Worm (Caenorhabditis elegans) whole organism, late embryonic: Measurements from ENCODE around the gene str-214.

Source experiments
- F13H6.1 ChIP-seq: sonication (generic microtip); optimal IDR thresholded peaks from 2 replicates; lab custom pipeline; 2016; ENCODE audit warnings: missing genetic modification characterization, missing compliant biosample characterization
- K02D7.2 ChIP-seq: sonication (generic microtip); optimal IDR thresholded peaks from 2 replicates; lab custom pipeline; 2017; ENCODE audit warnings: mild to moderate bottlenecking, missing genetic modification characterization, missing compliant biosample characterization
- K09A11.1 ChIP-seq: sonication (generic microtip); optimal IDR thresholded peaks from 2 replicates; lab custom pipeline; 2017; ENCODE audit warnings: antibody characterized with exemption, mild to moderate bottlenecking, missing genetic modification characterization, missing compliant biosample characterization; ENCODE audit not compliant: insufficient read depth
- T23F11.4 ChIP-seq: fragments of 200-800 bp; sonication (Bioruptor generic); optimal IDR thresholded peaks from 2 replicates; lab custom pipeline; 2018; ENCODE audit warnings: mild to moderate bottlenecking, missing genetic modification characterization, missing compliant biosample characterization
- Y22D7AL.16 ChIP-seq: sonication (generic microtip); optimal IDR thresholded peaks from 2 replicates; lab custom pipeline; 2016; ENCODE audit warnings: missing genetic modification characterization, missing compliant biosample characterization
- ama-1 ChIP-seq: fragments of 150-350 bp; optimal IDR thresholded peaks from 2 replicates; lab custom pipeline; 2014
- ceh-14 ChIP-seq: sonication (generic microtip); optimal IDR thresholded peaks from 2 replicates; lab custom pipeline; 2016; ENCODE audit warnings: missing genotype, missing genetic modification characterization, missing compliant biosample characterization
- ceh-2 ChIP-seq: sonication (generic microtip); optimal IDR thresholded peaks from 2 replicates; lab custom pipeline; 2016; ENCODE audit warnings: missing genotype, missing genetic modification characterization, missing compliant biosample characterization
- ceh-22 ChIP-seq: sonication (generic microtip); optimal IDR thresholded peaks from 2 replicates; lab custom pipeline; 2017; ENCODE audit warnings: missing biosample characterization, missing genetic modification characterization
- ceh-31 ChIP-seq: sonication (generic microtip); optimal IDR thresholded peaks from 2 replicates; lab custom pipeline; 2016; ENCODE audit warnings: missing genetic modification characterization, missing compliant biosample characterization
- ceh-34 ChIP-seq: sonication (generic microtip); optimal IDR thresholded peaks from 2 replicates; lab custom pipeline; 2016; ENCODE audit warnings: mild to moderate bottlenecking, missing genetic modification characterization, missing compliant biosample characterization
- ceh-48 ChIP-seq: sonication (generic microtip); optimal IDR thresholded peaks from 2 replicates; lab custom pipeline; 2016; ENCODE audit warnings: missing genetic modification characterization, inconsistent platforms, missing compliant biosample characterization
- che-1 ChIP-seq: sonication (generic microtip); optimal IDR thresholded peaks from 2 replicates; lab custom pipeline; 2016; ENCODE audit warnings: mild to moderate bottlenecking, missing genetic modification characterization, missing compliant biosample characterization
- dmd-4 ChIP-seq: sonication (generic microtip); optimal IDR thresholded peaks from 2 replicates; lab custom pipeline; 2016; ENCODE audit warnings: borderline replicate concordance, missing genetic modification characterization, missing compliant biosample characterization
- dve-1 ChIP-seq: sonication (generic microtip); optimal IDR thresholded peaks from 2 replicates; lab custom pipeline; 2017; ENCODE audit warnings: antibody characterized with exemption, mild to moderate bottlenecking, missing genetic modification characterization, missing compliant biosample characterization
- elt-2 ChIP-seq: sonication (generic microtip); optimal IDR thresholded peaks from 2 replicates; lab custom pipeline; 2016; ENCODE audit warnings: missing genetic modification reagents, missing genetic modification characterization, missing compliant biosample characterization
- elt-4 ChIP-seq: sonication (generic microtip); optimal IDR thresholded peaks from 2 replicates; lab custom pipeline; 2016; ENCODE audit warnings: missing genetic modification characterization, missing compliant biosample characterization
- fkh-10 ChIP-seq: fragments of 150-350 bp; optimal IDR thresholded peaks from 2 replicates; lab custom pipeline; 2014; ENCODE audit warnings: missing biosample characterization, missing genetic modification reagents, missing genetic modification characterization
- fkh-6 ChIP-seq: sonication (generic microtip); optimal IDR thresholded peaks from 2 replicates; lab custom pipeline; 2016; ENCODE audit warnings: missing genetic modification characterization, missing compliant biosample characterization
- hlh-13 ChIP-seq: fragments of 200-800 bp; sonication (Bioruptor generic); optimal IDR thresholded peaks from 2 replicates; lab custom pipeline; 2018; ENCODE audit warnings: mild to moderate bottlenecking, missing genetic modification characterization, missing compliant biosample characterization
- hlh-6 ChIP-seq: sonication (generic microtip); optimal IDR thresholded peaks from 2 replicates; lab custom pipeline; 2016; ENCODE audit warnings: missing genotype, missing genetic modification characterization, missing compliant biosample characterization
- lim-6 ChIP-seq: sonication (generic microtip); optimal IDR thresholded peaks from 2 replicates; lab custom pipeline; 2016; ENCODE audit warnings: missing genetic modification characterization, missing compliant biosample characterization
- lin-11 ChIP-seq: fragments of 200-800 bp; sonication (Bioruptor generic); optimal IDR thresholded peaks from 2 replicates; lab custom pipeline; 2018; ENCODE audit warnings: mild to moderate bottlenecking, missing genetic modification characterization, missing compliant biosample characterization
- madf-2 ChIP-seq: sonication (generic microtip); optimal IDR thresholded peaks from 2 replicates; lab custom pipeline; 2017; ENCODE audit warnings: missing genetic modification characterization, missing compliant biosample characterization
- mec-3 ChIP-seq: sonication (generic microtip); optimal IDR thresholded peaks from 2 replicates; lab custom pipeline; 2016; ENCODE audit warnings: borderline replicate concordance, missing genetic modification characterization, missing compliant biosample characterization
- nfya-1 ChIP-seq: sonication (generic microtip); optimal IDR thresholded peaks from 2 replicates; lab custom pipeline; 2017; ENCODE audit warnings: missing genetic modification characterization, mild to moderate bottlenecking, missing compliant biosample characterization, antibody characterized with exemption, moderate library complexity
- nhr-11 ChIP-seq: fragments of 150-350 bp; optimal IDR thresholded peaks from 2 replicates; lab custom pipeline; 2014; ENCODE audit warnings: missing biosample characterization, missing genetic modification characterization
- odd-2 ChIP-seq: sonication (generic microtip); optimal IDR thresholded peaks from 2 replicates; lab custom pipeline; 2017; ENCODE audit warnings: antibody characterized with exemption, mild to moderate bottlenecking, missing genetic modification characterization, missing compliant biosample characterization
- pag-3 ChIP-seq: sonication (generic microtip); optimal IDR thresholded peaks from 2 replicates; lab custom pipeline; 2016; ENCODE audit warnings: missing compliant biosample characterization, missing genetic modification characterization, borderline replicate concordance
- pax-1 ChIP-seq: fragments of 150-350 bp; optimal IDR thresholded peaks from 2 replicates; lab custom pipeline; 2014; ENCODE audit warnings: missing biosample characterization, missing genetic modification characterization
- pha-2 ChIP-seq: sonication (generic microtip); optimal IDR thresholded peaks from 2 replicates; lab custom pipeline; 2017; ENCODE audit warnings: mild to moderate bottlenecking, missing genetic modification characterization, missing compliant biosample characterization
- pha-4 ChIP-seq: fragments of 150-350 bp; optimal IDR thresholded peaks from 2 replicates; lab custom pipeline; 2018; ENCODE audit warnings: missing biosample characterization, missing genetic modification reagents, missing genetic modification characterization
- pros-1 ChIP-seq: fragments of 150-350 bp; optimal IDR thresholded peaks from 2 replicates; lab custom pipeline; 2014; ENCODE audit warnings: missing biosample characterization, missing genetic modification reagents, missing genetic modification characterization
- sdc-2 ChIP-seq: sonication (generic microtip); optimal IDR thresholded peaks from 2 replicates; lab custom pipeline; 2016; ENCODE audit warnings: missing genotype, missing genetic modification characterization, missing compliant biosample characterization
- sox-2 ChIP-seq: fragments of 200-800 bp; sonication (Bioruptor generic); IDR thresholded peaks from 2 replicates; pipeline ENCODE4 v1.3.6; 2022; ENCODE audit warnings: missing genetic modification reagents, missing genetic modification characterization, missing compliant biosample characterization
- sox-4 ChIP-seq: sonication (generic microtip); optimal IDR thresholded peaks from 2 replicates; lab custom pipeline; 2017; ENCODE audit warnings: mild to moderate bottlenecking, missing genetic modification characterization, inconsistent platforms, missing compliant biosample characterization
- tbx-7 ChIP-seq: sonication (generic microtip); optimal IDR thresholded peaks from 2 replicates; lab custom pipeline; 2016; ENCODE audit warnings: missing genotype, missing genetic modification characterization, missing compliant biosample characterization
- unc-3 ChIP-seq, 2 experiments: fragments of 200-800 bp in 1 of 2; sonication (Bioruptor generic) in 1 of 2; sonication (generic microtip) in 1 of 2; conservative IDR thresholded peaks in 1 of 2; optimal IDR thresholded peaks in 1 of 2; 2 replicates each; pipeline versions ENCODE4 v1.3.6 to Lab custom; 2016 to 2022; ENCODE audit warnings: missing compliant biosample characterization in 2 of 2, missing genetic modification characterization in 2 of 2, missing genetic modification reagents in 1 of 2
- unc-42 ChIP-seq: sonication (generic microtip); optimal IDR thresholded peaks from 2 replicates; lab custom pipeline; 2016; ENCODE audit warnings: missing genotype, missing genetic modification characterization, missing compliant biosample characterization
- unc-55 ChIP-seq: sonication (generic microtip); optimal IDR thresholded peaks from 2 replicates; lab custom pipeline; 2017; ENCODE audit warnings: missing biosample characterization, missing genetic modification reagents, missing genetic modification characterization
- ztf-16 ChIP-seq: sonication (generic microtip); optimal IDR thresholded peaks from 2 replicates; lab custom pipeline; 2017; ENCODE audit warnings: missing genetic modification characterization, missing compliant biosample characterization

Gene str-214

DNA sequence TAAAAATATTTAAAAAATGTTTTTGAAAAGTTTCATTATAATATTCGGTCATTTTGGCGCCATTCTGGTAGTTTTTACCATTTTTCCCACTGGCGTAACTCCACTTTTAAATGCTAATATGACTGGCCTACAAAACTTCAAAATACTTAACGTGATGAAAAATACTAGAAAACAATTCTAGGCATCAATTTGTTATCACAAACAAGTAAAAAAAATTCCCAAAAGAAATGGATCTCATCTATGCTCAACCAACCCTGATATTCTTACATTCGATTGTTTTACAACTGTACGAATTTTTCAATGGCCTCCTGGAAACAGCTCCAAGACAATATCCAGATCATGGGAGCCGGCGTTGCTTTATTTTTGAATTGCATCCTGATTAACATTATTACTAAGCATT, at the start of gene str-214:
TSS of gene str-214 (plus strand) at position 301 of the 400 bp plus-strand sequence.
- no peak for TF ChIP-seq mec-3 (tag; lab: Kevin White, UChicago)
- no peak for TF ChIP-seq F13H6.1 (tag; lab: Kevin White, UChicago)
- no peak for TF ChIP-seq ceh-31 (tag; lab: Kevin White, UChicago)
- no peak for TF ChIP-seq sdc-2 (tag; lab: Kevin White, UChicago)
- no peak for TF ChIP-seq ceh-22 (tag; lab: Kevin White, UChicago)
- TF ChIP-seq unc-55 (GFP tag; lab: Kevin White, UChicago), result no peak
- TF ChIP-seq sox-4, result no peak
- TF ChIP-seq lim-6, result no peak

ce11 chrV:16266514-16266913, 48.6 kb upstream of the str-214 start, which contains the start of gene T13F3.4:
TSS of gene T13F3.4 (minus strand) at chrV:16266614.
- TF ChIP-seq odd-2 (tag; lab: Kevin White, UChicago), result no peak
- TF ChIP-seq unc-3 (GFP tag; conservative IDR thresholded peaks at IDR 0.05; lab: Robert Waterston, UW), result no peak
- TF ChIP-seq unc-3 (tag; optimal IDR thresholded peaks at IDR 0.05; lab: Kevin White, UChicago), result no peak
- no peak for TF ChIP-seq unc-55 (GFP tag; lab: Kevin White, UChicago)
- TF ChIP-seq pros-1 (tag; lab: Kevin White, UChicago), result no peak
- no peak for TF ChIP-seq pax-1 (tag; lab: Kevin White, UChicago)
- no peak for TF ChIP-seq ceh-22 (tag; lab: Kevin White, UChicago)
- no peak for TF ChIP-seq pha-4 (tag; lab: Kevin White, UChicago)
- TF ChIP-seq ceh-2 (tag; lab: Kevin White, UChicago), result no peak
- TF ChIP-seq T23F11.4, result no peak
- no peak for TF ChIP-seq ceh-48
- TF ChIP-seq unc-42, result no peak
- no peak for TF ChIP-seq ceh-34 (tag; lab: Kevin White, UChicago)
- TF ChIP-seq madf-2, result no peak
- TF ChIP-seq, all 69 proteins: peak for 0

DNA sequence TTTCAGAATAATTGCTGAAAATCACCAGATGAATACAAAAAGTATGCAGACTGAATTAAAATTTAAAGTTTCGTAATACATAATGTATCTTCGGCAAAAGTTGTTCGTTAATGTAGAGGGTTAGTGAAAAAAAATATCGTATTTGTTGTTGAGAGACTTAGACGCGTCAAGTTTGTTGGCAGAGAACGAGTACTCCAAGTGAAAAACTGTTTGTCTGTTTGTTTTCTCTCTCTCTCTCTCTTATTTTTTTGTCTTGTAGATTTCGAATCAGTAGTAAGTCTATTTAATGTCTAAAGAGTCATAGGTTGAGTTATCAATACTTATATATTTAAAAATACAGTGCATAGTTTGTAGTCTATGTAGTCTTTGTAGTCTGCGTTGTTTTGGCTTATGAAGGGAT, 45.5 kb upstream of the str-214 start, which contains the start of the genes fbxa-2 and T13F3.8:
TSS of gene fbxa-2 (minus strand) at position 101 of the 400 bp plus-strand sequence.
TSS of gene T13F3.8 (plus strand) at position 245 of the 400 bp plus-strand sequence.
- no peak for TF ChIP-seq elt-2
- TF ChIP-seq hlh-13 (GFP tag; lab: Kevin White, UChicago), result no peak
- no peak for TF ChIP-seq sox-2
- TF ChIP-seq ceh-14, result no peak
- TF ChIP-seq fkh-6 (tag; lab: Kevin White, UChicago), result no peak
- TF ChIP-seq Y22D7AL.16, result no peak
- TF ChIP-seq elt-4 (tag; lab: Kevin White, UChicago), result no peak
- no peak for TF ChIP-seq pag-3 (tag; lab: Kevin White, UChicago)
- no peak for TF ChIP-seq K02D7.2 (tag; lab: Kevin White, UChicago)
- no peak for TF ChIP-seq ceh-48
- TF ChIP-seq tbx-7 (tag; lab: Kevin White, UChicago), result no peak
- TF ChIP-seq ceh-31 (tag; lab: Kevin White, UChicago), result no peak
- TF ChIP-seq pros-1 (tag; lab: Kevin White, UChicago), result no peak
- TF ChIP-seq nfya-1, result no peak
- no peak for TF ChIP-seq nhr-11 (tag; lab: Kevin White, UChicago)
- TF ChIP-seq pha-2 (tag; lab: Kevin White, UChicago), result no peak
- TF ChIP-seq hlh-6 (tag; lab: Kevin White, UChicago), result no peak
- TF ChIP-seq madf-2, result no peak

ce11 chrV:16271121-16271520, 44.0 kb upstream of the str-214 start, which contains the start of gene T13F3.6:
TSS of gene T13F3.6 (minus strand) at chrV:16271221.
- TF ChIP-seq ztf-16 (tag; lab: Kevin White, UChicago), result no peak
- no peak for TF ChIP-seq fkh-10 (GFP tag; lab: Kevin White, UChicago)
- TF ChIP-seq ceh-2 (tag; lab: Kevin White, UChicago), result no peak
- TF ChIP-seq F13H6.1 (tag; lab: Kevin White, UChicago), result no peak
- no peak for TF ChIP-seq dmd-4 (tag; lab: Kevin White, UChicago)
- no peak for TF ChIP-seq pag-3 (tag; lab: Kevin White, UChicago)
- no peak for TF ChIP-seq che-1 (tag; lab: Kevin White, UChicago)
- no peak for TF ChIP-seq nhr-11 (tag; lab: Kevin White, UChicago)
- no peak for TF ChIP-seq lin-11
- no peak for TF ChIP-seq K09A11.1
- TF ChIP-seq dve-1 (tag; lab: Kevin White, UChicago), result no peak
- no peak for TF ChIP-seq ama-1
- TF ChIP-seq ceh-34 (tag; lab: Kevin White, UChicago), result no peak
- TF ChIP-seq fkh-6 (tag; lab: Kevin White, UChicago), result no peak
- TF ChIP-seq unc-55 (GFP tag; lab: Kevin White, UChicago), result no peak
- no peak for TF ChIP-seq sox-4
- no peak for TF ChIP-seq pha-2 (tag; lab: Kevin White, UChicago)
- TF ChIP-seq, all 69 proteins: peak for 0
